Fruit fly (Drosophila melanogaster) whole organism, pupa: ENCODE data around the gene 4E-T.

Experiments used
- CG13204 ChIP-seq: fragments of 200-800 bp; sonication (Bioruptor generic); optimal IDR thresholded peaks from 2 replicates; lab custom pipeline; 2018; ENCODE audit warnings: missing biosample characterization, mild to moderate bottlenecking, missing genetic modification characterization, moderate library complexity
- CG15710 ChIP-seq: fragments of 200-800 bp; sonication (Bioruptor generic); optimal IDR thresholded peaks from 2 replicates; lab custom pipeline; 2018; ENCODE audit warnings: missing biosample characterization, mild to moderate bottlenecking, missing genetic modification characterization, moderate library complexity
- CG17806 ChIP-seq: fragments of 200-800 bp; sonication (Bioruptor generic); optimal IDR thresholded peaks from 2 replicates; lab custom pipeline; 2018; ENCODE audit warnings: missing biosample characterization, mild to moderate bottlenecking, missing genetic modification characterization, moderate library complexity
- CG34367 ChIP-seq: fragments of 200-800 bp; sonication (Bioruptor generic); optimal IDR thresholded peaks from 2 replicates; lab custom pipeline; 2018; ENCODE audit warnings: missing biosample characterization, mild to moderate bottlenecking, missing genetic modification characterization
- CG8159 ChIP-seq: fragments of 200-800 bp; sonication (Bioruptor generic); optimal IDR thresholded peaks from 3 replicates; lab custom pipeline; 2018; ENCODE audit warnings: missing biosample characterization, mild to moderate bottlenecking, missing genetic modification characterization, moderate library complexity
- EcR ChIP-seq: fragments of 200-800 bp; sonication (Bioruptor generic); optimal IDR thresholded peaks from 3 replicates; lab custom pipeline; 2019; ENCODE audit warnings: missing biosample characterization, missing genetic modification characterization, mild to moderate bottlenecking, moderate library complexity, missing genetic modification reagents
- Pif1A ChIP-seq: fragments of 200-800 bp; sonication (Bioruptor generic); optimal IDR thresholded peaks from 3 replicates; lab custom pipeline; 2016; ENCODE audit warnings: missing biosample characterization, missing genetic modification characterization
- Snoo ChIP-seq: fragments of 200-800 bp; sonication (Bioruptor generic); optimal IDR thresholded peaks from 3 replicates; lab custom pipeline; 2017; ENCODE audit warnings: missing biosample characterization, mild to moderate bottlenecking, missing genetic modification characterization, inconsistent platforms

- TF ChIP-seq CG8159 (tag; lab: Kevin White, UChicago) (no peak), EcR (no peak), CG13204 (GFP tag; lab: Kevin White, UChicago) (no peak), Snoo (tag; lab: Kevin White, UChicago) (no peak), CG15710 (tag; lab: Kevin White, UChicago) (no peak), CG17806 (tag; lab: Kevin White, UChicago) (no peak), Pif1A (GFP tag; lab: Kevin White, UChicago) (no peak), CG34367 (tag; lab: Kevin White, UChicago) (no peak)
These were observed 49.1 kb downstream of the 4E-T start for dm6 chr4:909134-909533.
